Fruit fly (Drosophila melanogaster): ENCODE results near the gene CG11899.

Gene CG11899

dm6 chr3R:29214262-29214661, 14.0 kb downstream of the CG11899 start (continued):
- peak; percentile 99 for TF ChIP-seq chif (GFP tag; optimal IDR thresholded peaks at IDR 0.05)
- peak; percentile 99 for TF ChIP-seq CG8765 (GFP tag; IDR thresholded peaks at IDR 0.05)
- peak; percentile 98 for TF ChIP-seq shn (GFP tag; optimal IDR thresholded peaks at IDR 0.05)
- TF ChIP-seq Mes4 (GFP tag; optimal IDR thresholded peaks at IDR 0.05) = peak; percentile 99
- peak; percentile 98 for TF ChIP-seq schlank (tag; optimal IDR thresholded peaks at IDR 0.05)
- TF ChIP-seq trh (GFP tag; optimal IDR thresholded peaks at IDR 0.05) = peak; percentile 98
- no peak for TF ChIP-seq mld (GFP tag; IDR thresholded peaks at IDR 0.05; ENCODE audit: partially characterized antibody)
- TF ChIP-seq B-H2 (GFP tag; optimal IDR thresholded peaks at IDR 0.05) = peak; percentile 99
- peak; percentile 98 for TF ChIP-seq tx (GFP tag; optimal IDR thresholded peaks at IDR 0.05)
- peak; percentile 98 for TF ChIP-seq Taf1 (GFP tag; IDR thresholded peaks at IDR 0.05)
- peak; percentile 99 for TF ChIP-seq CG12744 (GFP tag; optimal IDR thresholded peaks at IDR 0.05)
- TF ChIP-seq zfh1 (GFP tag; IDR thresholded peaks at IDR 0.05) = peak; percentile 100
- peak; percentile 96 for TF ChIP-seq D19B (GFP tag; optimal IDR thresholded peaks at IDR 0.05)
- TF ChIP-seq CG15601 (tag; optimal IDR thresholded peaks at IDR 0.05) = peak; percentile 99
- TF ChIP-seq gfzf (GFP tag; optimal IDR thresholded peaks at IDR 0.05) = peak; percentile 44
- peak; percentile 98 for TF ChIP-seq cato (GFP tag; optimal IDR thresholded peaks at IDR 0.05; ENCODE audit: borderline replicate concordance)
- TF ChIP-seq CG31365 (tag; optimal IDR thresholded peaks at IDR 0.05) = peak; percentile 93
- TF ChIP-seq Dek (tag; optimal IDR thresholded peaks at IDR 0.05) = peak; percentile 99
- peak; percentile 98 for TF ChIP-seq MTF-1 (GFP tag; optimal IDR thresholded peaks at IDR 0.05; ENCODE audit: borderline replicate concordance)
- peak; percentile 85 for TF ChIP-seq cg (GFP tag; optimal IDR thresholded peaks at IDR 0.05)
- TF ChIP-seq Doc2 (GFP tag; IDR thresholded peaks at IDR 0.05) = peak; percentile 90
- peak; percentile 91 for TF ChIP-seq Nf-YB (GFP tag; optimal IDR thresholded peaks at IDR 0.05)
- TF ChIP-seq CG34376 (GFP tag; optimal IDR thresholded peaks at IDR 0.05) = peak; percentile 98
- no peak for TF ChIP-seq Lpt (GFP tag; optimal IDR thresholded peaks at IDR 0.05)
- peak; percentile 98 for TF ChIP-seq CG17385 (GFP tag; optimal IDR thresholded peaks at IDR 0.05)
- TF ChIP-seq B-H1 (GFP tag; IDR thresholded peaks at IDR 0.05) = peak; percentile 99
- peak; percentile 99 for TF ChIP-seq nmo (GFP tag; optimal IDR thresholded peaks at IDR 0.05)
- peak; percentile 99 for TF ChIP-seq Meics (GFP tag; optimal IDR thresholded peaks at IDR 0.05)
- peak; percentile 99 for TF ChIP-seq Hand (GFP tag; optimal IDR thresholded peaks at IDR 0.05)
- TF ChIP-seq Oli (tag; optimal IDR thresholded peaks at IDR 0.05) = peak; percentile 99
- peak; percentile 98 for TF ChIP-seq CG13894 (tag; optimal IDR thresholded peaks at IDR 0.05)
- TF ChIP-seq corto (GFP tag; optimal IDR thresholded peaks at IDR 0.05) = peak; percentile 100
- TF ChIP-seq ind (GFP tag; optimal IDR thresholded peaks at IDR 0.05) = peak; percentile 99
- TF ChIP-seq br (optimal IDR thresholded peaks at IDR 0.05) = no peak
- peak; percentile 92 for TF ChIP-seq ash1 (GFP tag; optimal IDR thresholded peaks at IDR 0.05)
- TF ChIP-seq CG18619 (GFP tag; optimal IDR thresholded peaks at IDR 0.05) = peak; percentile 99
- TF ChIP-seq kni (GFP tag; optimal IDR thresholded peaks at IDR 0.05) = peak; percentile 98
- peak; percentile 99 for TF ChIP-seq fd96Cb (tag; optimal IDR thresholded peaks at IDR 0.05)
- TF ChIP-seq CG33557 (GFP tag; optimal IDR thresholded peaks at IDR 0.05) = peak; percentile 100
- TF ChIP-seq CG11247 (GFP tag; IDR thresholded peaks at IDR 0.05) = peak; percentile 99
- peak; percentile 94 for TF ChIP-seq CG4360 (GFP tag; IDR thresholded peaks at IDR 0.05)
- TF ChIP-seq Dip2 (GFP tag; IDR thresholded peaks at IDR 0.05) = peak; percentile 75
- peak; percentile 92 for TF ChIP-seq ftz-f1 (GFP tag; optimal IDR thresholded peaks at IDR 0.05)
- peak; percentile 97 for TF ChIP-seq dimm (GFP tag; IDR thresholded peaks at IDR 0.05)
- peak; percentile 99 for TF ChIP-seq NC2β (GFP tag; optimal IDR thresholded peaks at IDR 0.05)
- TF ChIP-seq CG2199 (GFP tag; IDR thresholded peaks at IDR 0.05) = peak; percentile 99
- TF ChIP-seq Adf1 (GFP tag; IDR thresholded peaks at IDR 0.05) = peak; percentile 91
- peak; percentile 99 for TF ChIP-seq Fer1 (GFP tag; optimal IDR thresholded peaks at IDR 0.05)
- peak; percentile 99 for TF ChIP-seq NC2α (GFP tag; optimal IDR thresholded peaks at IDR 0.05)
- peak; percentile 99 for TF ChIP-seq CG8388 (GFP tag; optimal IDR thresholded peaks at IDR 0.05)
- peak; percentile 100 for TF ChIP-seq lab (GFP tag; optimal IDR thresholded peaks at IDR 0.05)

Data from whole organism, embryonic.